Worm (Caenorhabditis elegans): ENCODE results near the gene abhd-5.1.
A peak's percentile ranks its signal among the peaks of the same experiment; 100 is the strongest.

Gene abhd-5.1

ce11 chrV:4860525-4860924 is 13.1 kb downstream of the abhd-5.1 start:
- TF ChIP-seq unc-62 (GFP tag; optimal IDR thresholded peaks at IDR 0.05) = peak; percentile 37
- peak; percentile 12 for TF ChIP-seq sptf-1 (tag; optimal IDR thresholded peaks at IDR 0.05)
- TF ChIP-seq ces-1 (GFP tag; optimal IDR thresholded peaks at IDR 0.05) = peak; percentile 39
- TF ChIP-seq unc-120 (tag; optimal IDR thresholded peaks at IDR 0.05; ENCODE audit: poor library complexity, severe bottlenecking) = peak; percentile 20
- TF ChIP-seq elt-3 (tag; optimal IDR thresholded peaks at IDR 0.05) = no peak
- TF ChIP-seq mep-1 (tag; optimal IDR thresholded peaks at IDR 0.05) = peak; percentile 13

DNA sequence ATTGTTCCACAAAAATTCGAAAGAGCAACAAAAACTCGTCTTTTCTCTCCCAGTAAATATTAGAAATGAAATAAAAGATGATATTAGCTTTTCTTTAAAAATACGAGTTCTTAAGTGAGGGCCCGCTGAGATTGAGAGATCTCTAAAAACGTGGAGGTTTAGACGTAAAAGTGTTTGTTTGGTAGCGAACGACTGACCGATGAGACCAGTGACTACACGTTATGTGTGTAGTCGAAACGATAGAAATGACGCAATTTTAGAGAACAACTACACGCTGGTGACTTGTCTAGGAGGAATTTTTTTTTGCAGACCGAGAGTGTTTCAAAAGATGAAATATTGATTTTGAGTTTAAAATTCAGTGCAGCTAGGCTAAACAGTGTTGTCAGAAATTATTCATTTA is 15.3 kb downstream of the abhd-5.1 start, which contains the start of gene C37H5.13:
TSS of gene C37H5.13 (minus strand) at position 229 of the 400 bp plus-strand sequence.
- peak; percentile 43 for TF ChIP-seq zip-8 (tag; optimal IDR thresholded peaks at IDR 0.05)
- no peak for TF ChIP-seq sem-2 (GFP tag; optimal IDR thresholded peaks at IDR 0.05)
- no peak for TF ChIP-seq drap-1 (GFP tag; optimal IDR thresholded peaks at IDR 0.05)
- TF ChIP-seq unc-120 (tag; optimal IDR thresholded peaks at IDR 0.05; ENCODE audit: poor library complexity, severe bottlenecking) = no peak
- no peak for TF ChIP-seq sptf-1 (tag; optimal IDR thresholded peaks at IDR 0.05)
- TF ChIP-seq ztf-11 (tag; optimal IDR thresholded peaks at IDR 0.05) = no peak
- TF ChIP-seq mab-5 (tag; optimal IDR thresholded peaks at IDR 0.05) = no peak
- no peak for TF ChIP-seq pha-4 (tag; optimal IDR thresholded peaks at IDR 0.05)

DNA sequence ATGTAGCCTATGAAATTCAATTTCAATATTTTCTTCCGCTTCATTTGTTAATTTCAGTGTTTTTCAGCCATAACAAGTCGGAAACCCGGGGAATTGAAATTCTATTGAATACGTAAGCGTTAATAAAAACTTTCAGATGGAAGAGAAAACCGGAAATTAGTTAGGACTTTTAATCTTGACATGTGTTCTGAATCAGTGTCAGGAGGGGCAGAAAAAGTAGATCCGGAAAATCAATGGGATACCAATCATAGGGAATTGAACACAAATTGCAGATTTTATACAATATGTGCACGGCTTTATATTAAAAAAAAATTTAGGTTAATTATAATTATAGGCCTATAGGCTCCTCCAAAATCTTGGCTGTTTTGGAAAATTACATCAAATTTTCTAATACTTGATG is 16.9 kb downstream of the abhd-5.1 start:
- no peak for TF ChIP-seq nhr-76 (tag; optimal IDR thresholded peaks at IDR 0.05)
- no peak for TF ChIP-seq bed-3 (GFP tag; optimal IDR thresholded peaks at IDR 0.05)
- no peak for TF ChIP-seq ces-1 (GFP tag; optimal IDR thresholded peaks at IDR 0.05)
- TF ChIP-seq lin-13 (tag; optimal IDR thresholded peaks at IDR 0.05) = no peak
- no peak for TF ChIP-seq nhr-2 (tag; optimal IDR thresholded peaks at IDR 0.05)
- no peak for TF ChIP-seq ztf-11 (tag; optimal IDR thresholded peaks at IDR 0.05)
- TF ChIP-seq snpc-4 (tag; optimal IDR thresholded peaks at IDR 0.05) = no peak
- no peak for TF ChIP-seq elt-3 (tag; optimal IDR thresholded peaks at IDR 0.05)
- no peak for TF ChIP-seq ceh-39 (tag; optimal IDR thresholded peaks at IDR 0.05)
- TF ChIP-seq unc-62 (GFP tag; optimal IDR thresholded peaks at IDR 0.05) = no peak
- no peak for TF ChIP-seq drap-1 (GFP tag; optimal IDR thresholded peaks at IDR 0.05)
- no peak for TF ChIP-seq unc-39 (tag; optimal IDR thresholded peaks at IDR 0.05)
- TF ChIP-seq blmp-1 (tag; optimal IDR thresholded peaks at IDR 0.05) = no peak
- no peak for TF ChIP-seq elt-1 (tag; optimal IDR thresholded peaks at IDR 0.05; ENCODE audit: borderline replicate concordance, insufficient read depth)
- no peak for TF ChIP-seq ceh-43 (GFP tag; optimal IDR thresholded peaks at IDR 0.05)

DNA sequence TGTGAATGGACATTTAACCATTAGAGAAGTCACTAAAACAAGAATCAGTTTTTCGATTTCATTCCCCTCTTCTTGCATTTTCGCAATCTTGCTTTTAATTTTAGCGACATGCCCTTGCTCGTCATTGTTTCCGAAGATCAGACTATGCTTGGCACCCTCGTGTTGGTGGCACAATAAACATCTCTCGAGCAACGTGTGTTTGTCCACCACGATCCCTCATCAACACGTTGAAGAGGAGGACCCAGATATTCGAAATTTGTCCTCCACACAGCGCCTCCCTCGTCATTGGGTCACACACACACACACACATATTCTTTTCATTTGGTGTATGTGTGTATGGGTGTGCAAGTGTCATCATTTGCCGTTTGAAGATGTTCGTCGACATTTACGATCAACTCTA is 17.9 kb downstream of the abhd-5.1 start, which contains the start of gene srd-32:
TSS of gene srd-32 (plus strand) at position 301 of the 400 bp plus-strand sequence.
- TF ChIP-seq lin-13 (tag; optimal IDR thresholded peaks at IDR 0.05) (no peak), unc-39 (tag; optimal IDR thresholded peaks at IDR 0.05) (no peak), ceh-83 (GFP tag; optimal IDR thresholded peaks at IDR 0.05) (no peak), flh-1 (GFP tag; optimal IDR thresholded peaks at IDR 0.05) (no peak), pha-4 (tag; optimal IDR thresholded peaks at IDR 0.05) (no peak), elt-1 (tag; optimal IDR thresholded peaks at IDR 0.05; ENCODE audit: borderline replicate concordance, insufficient read depth) (no peak), ces-1 (GFP tag; optimal IDR thresholded peaks at IDR 0.05) (no peak), lsy-2 (tag; optimal IDR thresholded peaks at IDR 0.05) (no peak), unc-62 (GFP tag; optimal IDR thresholded peaks at IDR 0.05) (no peak), nhr-76 (tag; optimal IDR thresholded peaks at IDR 0.05) (no peak)

ce11 chrV:4867535-4867934 is 20.1 kb downstream of the abhd-5.1 start:
- TF ChIP-seq pha-4 (tag; optimal IDR thresholded peaks at IDR 0.05) = no peak
- no peak for TF ChIP-seq zip-8 (tag; optimal IDR thresholded peaks at IDR 0.05)
- TF ChIP-seq nhr-2 (tag; optimal IDR thresholded peaks at IDR 0.05) = no peak
- TF ChIP-seq bed-3 (GFP tag; optimal IDR thresholded peaks at IDR 0.05) = no peak
- no peak for TF ChIP-seq ceh-83 (GFP tag; optimal IDR thresholded peaks at IDR 0.05)
- no peak for TF ChIP-seq unc-120 (tag; optimal IDR thresholded peaks at IDR 0.05; ENCODE audit: poor library complexity, severe bottlenecking)

DNA sequence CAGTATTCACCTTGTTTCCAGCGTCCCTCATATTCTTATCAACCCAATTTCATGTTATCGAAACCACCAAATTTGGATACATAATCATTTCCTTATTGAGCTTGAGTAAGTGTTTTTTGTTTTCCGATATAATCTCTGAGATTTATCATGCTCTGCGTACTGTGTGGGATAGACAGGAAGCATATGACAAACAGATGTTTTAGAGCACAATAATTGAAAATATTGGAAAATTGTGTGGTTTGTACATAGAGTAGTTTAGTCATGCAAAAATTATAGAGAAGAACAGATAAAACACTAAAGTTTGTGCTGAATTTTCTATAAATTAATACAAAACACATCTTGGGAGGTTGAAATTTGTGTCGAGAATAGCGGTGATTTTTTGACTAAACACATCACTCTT is 21.2 kb downstream of the abhd-5.1 start:
- TF ChIP-seq tbx-8 (GFP tag; optimal IDR thresholded peaks at IDR 0.05) (no peak), sptf-1 (tag; optimal IDR thresholded peaks at IDR 0.05) (no peak), sem-2 (GFP tag; optimal IDR thresholded peaks at IDR 0.05) (no peak), nhr-12 (tag; optimal IDR thresholded peaks at IDR 0.05) (no peak), mls-2 (tag; optimal IDR thresholded peaks at IDR 0.05) (no peak), nhr-2 (tag; optimal IDR thresholded peaks at IDR 0.05) (no peak), blmp-1 (tag; optimal IDR thresholded peaks at IDR 0.05) (no peak), nhr-76 (tag; optimal IDR thresholded peaks at IDR 0.05) (no peak), lin-32 (GFP tag; optimal IDR thresholded peaks at IDR 0.05) (no peak), lsy-2 (tag; optimal IDR thresholded peaks at IDR 0.05) (no peak), ztf-11 (tag; optimal IDR thresholded peaks at IDR 0.05) (no peak), nhr-28 (tag; optimal IDR thresholded peaks at IDR 0.05) (no peak), nhr-237 (tag; optimal IDR thresholded peaks at IDR 0.05) (no peak), ces-1 (GFP tag; optimal IDR thresholded peaks at IDR 0.05) (no peak), ham-2 (GFP tag; optimal IDR thresholded peaks at IDR 0.05) (no peak), ceh-43 (GFP tag; optimal IDR thresholded peaks at IDR 0.05) (no peak), elt-1 (tag; optimal IDR thresholded peaks at IDR 0.05; ENCODE audit: borderline replicate concordance, insufficient read depth) (no peak)
